Worm (Caenorhabditis elegans) whole organism, early embryonic: ENCODE data around the gene fbxa-202.

Experiments
- B0310.2 ChIP-seq: sonication (generic microtip); optimal IDR thresholded peaks from 2 replicates; lab custom pipeline; 2016; ENCODE audit warnings: mild to moderate bottlenecking, missing genetic modification characterization, missing compliant biosample characterization
- F13C5.2 ChIP-seq: sonication (generic microtip); optimal IDR thresholded peaks from 2 replicates; lab custom pipeline; 2017; ENCODE audit warnings: mild to moderate bottlenecking, missing genetic modification characterization, inconsistent platforms, missing compliant biosample characterization
- aly-1 ChIP-seq: sonication (generic microtip); optimal IDR thresholded peaks from 2 replicates; lab custom pipeline; 2016; ENCODE audit warnings: missing genetic modification characterization, missing compliant biosample characterization
- ama-1 ChIP-seq: fragments of 150-350 bp; optimal IDR thresholded peaks from 2 replicates; lab custom pipeline; 2014
- ceh-13 ChIP-seq: fragments of 200-800 bp; sonication (Bioruptor generic); optimal IDR thresholded peaks from 2 replicates; lab custom pipeline; 2018; ENCODE audit warnings: mild to moderate bottlenecking, missing genetic modification characterization, missing compliant biosample characterization
- ceh-36 ChIP-seq: sonication (generic microtip); optimal IDR thresholded peaks from 2 replicates; lab custom pipeline; 2016; ENCODE audit warnings: missing genetic modification characterization, inconsistent platforms, missing compliant biosample characterization
- ets-7 ChIP-seq: sonication (generic microtip); optimal IDR thresholded peaks from 2 replicates; lab custom pipeline; 2016; ENCODE audit warnings: missing genotype, missing genetic modification characterization, missing compliant biosample characterization
- flt-1 ChIP-seq: fragments of 200-800 bp; sonication (Bioruptor generic); IDR thresholded peaks from 2 replicates; pipeline ENCODE4 v1.3.6; 2022; ENCODE audit warnings: missing genetic modification characterization, missing compliant biosample characterization
- hmbx-1 ChIP-seq: sonication (generic microtip); optimal IDR thresholded peaks from 2 replicates; lab custom pipeline; 2016; ENCODE audit warnings: mild to moderate bottlenecking, missing genetic modification characterization, missing compliant biosample characterization
- hmg-4 ChIP-seq: fragments of 200-800 bp; sonication (Bioruptor generic); optimal IDR thresholded peaks from 2 replicates; lab custom pipeline; 2018; ENCODE audit warnings: mild to moderate bottlenecking, missing genetic modification characterization, missing compliant biosample characterization
- hnd-1 ChIP-seq: sonication (generic microtip); optimal IDR thresholded peaks from 2 replicates; lab custom pipeline; 2016; ENCODE audit warnings: missing genetic modification characterization, missing compliant biosample characterization
- pes-1 ChIP-seq: fragments of 200-800 bp; sonication (Bioruptor generic); IDR thresholded peaks from 2 replicates; pipeline ENCODE4 v1.3.6; 2022; ENCODE audit warnings: missing genetic modification reagents, missing genetic modification characterization, missing compliant biosample characterization
- scrt-1 ChIP-seq: fragments of 200-800 bp; sonication (Bioruptor generic); IDR thresholded peaks from 2 replicates; pipeline ENCODE4 v1.3.6; 2022; ENCODE audit warnings: missing genetic modification characterization, missing compliant biosample characterization
- sea-1 ChIP-seq: fragments of 200-800 bp; sonication (Bioruptor generic); conservative IDR thresholded peaks from 2 replicates; pipeline ENCODE4 v1.3.6; 2022; ENCODE audit warnings: missing genetic modification characterization, missing compliant biosample characterization
- tbx-11 ChIP-seq: fragments of 200-800 bp; sonication (Bioruptor generic); IDR thresholded peaks from 2 replicates; pipeline ENCODE4 v1.3.6; 2022; ENCODE audit warnings: missing genetic modification characterization, missing compliant biosample characterization
- tbx-37 ChIP-seq: fragments of 200-800 bp; sonication (Bioruptor generic); conservative IDR thresholded peaks from 2 replicates; pipeline ENCODE4 v1.3.6; 2022; ENCODE audit warnings: missing genetic modification reagents, missing genetic modification characterization, missing compliant biosample characterization
- tra-4 ChIP-seq: sonication (generic microtip); optimal IDR thresholded peaks from 2 replicates; lab custom pipeline; 2017; ENCODE audit warnings: missing genetic modification characterization, missing compliant biosample characterization

fbxa-202 gene

ce11 chrV:6326980-6327379, at the start of gene fbxa-202:
Gene fbxa-202 (plus strand): TSS chrV:6327280.
- no peak for TF ChIP-seq ama-1
- no peak for TF ChIP-seq tra-4 (tag; lab: Kevin White, UChicago)
- TF ChIP-seq hmbx-1 (tag; lab: Kevin White, UChicago), result no peak
- no peak for TF ChIP-seq scrt-1 (GFP tag; lab: Robert Waterston, UW)
- no peak for TF ChIP-seq tbx-37
- TF ChIP-seq ceh-13, result no peak
- TF ChIP-seq ets-7 (tag; lab: Kevin White, UChicago), result no peak
- no peak for TF ChIP-seq hnd-1 (tag; lab: Kevin White, UChicago)

- TF ChIP-seq pes-1 (GFP tag; lab: Robert Waterston, UW) (no peak), hmbx-1 (tag; lab: Kevin White, UChicago) (no peak), tbx-11 (GFP tag; lab: Robert Waterston, UW) (no peak), F13C5.2 (no peak), sea-1 (GFP tag; lab: Robert Waterston, UW) (no peak), ets-7 (tag; lab: Kevin White, UChicago) (no peak), ama-1 (no peak), tra-4 (tag; lab: Kevin White, UChicago) (no peak), B0310.2 (tag; lab: Kevin White, UChicago) (no peak), tbx-37 (no peak), ceh-36 (tag; lab: Kevin White, UChicago) (no peak), scrt-1 (GFP tag; lab: Robert Waterston, UW) (no peak), hmg-4 (GFP tag; lab: Kevin White, UChicago) (no peak), flt-1 (no peak), aly-1 (tag; lab: Kevin White, UChicago) (no peak), hnd-1 (tag; lab: Kevin White, UChicago) (no peak), ceh-13 (no peak)
These were observed 48.7 kb upstream of the fbxa-202 start, which contains the start of gene fil-2 for ce11 chrV:6278117-6279081. Gene fil-2 (plus strand): TSS chrV:6279031.

- TF ChIP-seq pes-1 (GFP tag; lab: Robert Waterston, UW) (no peak), F13C5.2 (no peak), hnd-1 (tag; lab: Kevin White, UChicago) (no peak), sea-1 (GFP tag; lab: Robert Waterston, UW) (no peak), hmbx-1 (tag; lab: Kevin White, UChicago) (no peak), ets-7 (tag; lab: Kevin White, UChicago) (no peak), scrt-1 (GFP tag; lab: Robert Waterston, UW) (no peak), tra-4 (tag; lab: Kevin White, UChicago) (no peak)
These were observed 47.0 kb upstream of the fbxa-202 start for ce11 chrV:6280067-6280466.

- TF ChIP-seq tra-4 (tag; lab: Kevin White, UChicago), result no peak
- TF ChIP-seq ceh-36 (tag; lab: Kevin White, UChicago), result no peak
- no peak for TF ChIP-seq hmg-4 (GFP tag; lab: Kevin White, UChicago)
- no peak for TF ChIP-seq hmbx-1 (tag; lab: Kevin White, UChicago)
These were observed 45.9 kb upstream of the fbxa-202 start, which contains the start of the genes K12B6.4 and spe-49 for ce11 chrV:6281175-6281574. Gene K12B6.4 (minus strand): TSS chrV:6281275. Gene spe-49 (plus strand): TSS chrV:6281359.

ce11 chrV:6286343-6286742, 40.7 kb upstream of the fbxa-202 start, which contains the start of gene srn-1:
Gene srn-1 (minus strand): TSS chrV:6286443.
- TF ChIP-seq pes-1 (GFP tag; lab: Robert Waterston, UW), result no peak
- TF ChIP-seq ceh-13, result no peak
- no peak for TF ChIP-seq hmg-4 (GFP tag; lab: Kevin White, UChicago)
- no peak for TF ChIP-seq tra-4 (tag; lab: Kevin White, UChicago)

- no peak for TF ChIP-seq tra-4 (tag; lab: Kevin White, UChicago)
- TF ChIP-seq ceh-36 (tag; lab: Kevin White, UChicago), result no peak
- TF ChIP-seq ets-7 (tag; lab: Kevin White, UChicago), result no peak
- no peak for TF ChIP-seq hmbx-1 (tag; lab: Kevin White, UChicago)
- no peak for TF ChIP-seq hnd-1 (tag; lab: Kevin White, UChicago)
- no peak for TF ChIP-seq pes-1 (GFP tag; lab: Robert Waterston, UW)
- no peak for TF ChIP-seq hmg-4 (GFP tag; lab: Kevin White, UChicago)
- TF ChIP-seq scrt-1 (GFP tag; lab: Robert Waterston, UW), result no peak
- TF ChIP-seq sea-1 (GFP tag; lab: Robert Waterston, UW), result no peak
- no peak for TF ChIP-seq tbx-11 (GFP tag; lab: Robert Waterston, UW)
These were observed 38.5 kb upstream of the fbxa-202 start, which contains the start of gene K12B6.11 for ce11 chrV:6288607-6289006. Gene K12B6.11 (plus strand): TSS chrV:6288907.

ce11 chrV:6291301-6291700, 35.8 kb upstream of the fbxa-202 start:
- TF ChIP-seq hnd-1 (tag; lab: Kevin White, UChicago) (no peak), ceh-36 (tag; lab: Kevin White, UChicago) (no peak), hmbx-1 (tag; lab: Kevin White, UChicago) (no peak), sea-1 (GFP tag; lab: Robert Waterston, UW) (no peak), B0310.2 (tag; lab: Kevin White, UChicago) (no peak), F13C5.2 (no peak), ama-1 (no peak)
